Worm (Caenorhabditis elegans) whole organism, L1 larva: ENCODE results near the gene coh-4.

ENCODE experiments used
- C04F5.9 ChIP-seq: sonication (generic microtip); optimal IDR thresholded peaks from 2 replicates; lab custom pipeline; 2016; ENCODE audit warnings: missing genetic modification characterization, missing compliant biosample characterization
- C16A3.4 ChIP-seq: fragments of 150-350 bp; optimal IDR thresholded peaks from 2 replicates; lab custom pipeline; 2014; ENCODE audit warnings: missing biosample characterization, missing genetic modification characterization
- C34B4.2 ChIP-seq: sonication (generic microtip); optimal IDR thresholded peaks from 2 replicates; lab custom pipeline; 2017; ENCODE audit warnings: mild to moderate bottlenecking, missing genetic modification characterization, missing compliant biosample characterization
- aha-1 ChIP-seq: fragments of 150-350 bp; optimal IDR thresholded peaks from 2 replicates; lab custom pipeline; 2014; ENCODE audit warnings: missing biosample characterization, missing genetic modification characterization
- alr-1 ChIP-seq: fragments of 200-800 bp; sonication (Bioruptor generic); optimal IDR thresholded peaks from 2 replicates; lab custom pipeline; 2018; ENCODE audit warnings: borderline replicate concordance, mild to moderate bottlenecking, missing genetic modification characterization, missing compliant biosample characterization
- blmp-1 ChIP-seq: fragments of 150-350 bp; optimal IDR thresholded peaks from 2 replicates; lab custom pipeline; 2014; ENCODE audit warnings: missing biosample characterization, missing genetic modification characterization
- ceh-63 ChIP-seq: fragments of 200-800 bp; sonication (Bioruptor generic); optimal IDR thresholded peaks from 2 replicates; lab custom pipeline; 2018; ENCODE audit warnings: mild to moderate bottlenecking, missing genetic modification characterization, missing compliant biosample characterization
- ceh-8 ChIP-seq: fragments of 200-800 bp; sonication (Bioruptor generic); optimal IDR thresholded peaks from 2 replicates; lab custom pipeline; 2018; ENCODE audit warnings: mild to moderate bottlenecking, missing genetic modification characterization, moderate library complexity, missing compliant biosample characterization
- ceh-82 ChIP-seq, 3 experiments: fragments of 150-350 bp in 1 of 3; sonication (generic microtip) in 2 of 3; optimal IDR thresholded peaks; 2 replicates each; lab custom pipeline; 2014 to 2017; ENCODE audit warnings: missing biosample characterization in 3 of 3, missing genetic modification characterization in 3 of 3
- ces-1 ChIP-seq: fragments of 150-350 bp; optimal IDR thresholded peaks from 2 replicates; lab custom pipeline; 2014; ENCODE audit warnings: missing biosample characterization, missing genetic modification reagents, missing genetic modification characterization
- dpl-1 ChIP-seq, 3 experiments: fragments of 150-350 bp in 2 of 3; sonication (generic microtip) in 1 of 3; optimal IDR thresholded peaks; 2 replicates each; lab custom pipeline; 2014 to 2017; ENCODE audit warnings: missing biosample characterization in 3 of 3, missing genetic modification characterization in 3 of 3, missing genetic modification reagents in 3 of 3
- efl-1 ChIP-seq, 4 experiments: fragments of 150-350 bp; optimal IDR thresholded peaks in 3 of 4; peaks in 1 of 4; 1 replicate in 1 of 4; 2 replicates in 3 of 4; lab custom pipeline; 2014; ENCODE audit warnings: missing biosample characterization in 2 of 4, missing genetic modification characterization in 2 of 4, missing genetic modification reagents in 2 of 4
- egl-13 ChIP-seq: sonication (generic microtip); optimal IDR thresholded peaks from 2 replicates; lab custom pipeline; 2016; ENCODE audit warnings: missing genotype, missing genetic modification reagents, missing genetic modification characterization, missing compliant biosample characterization
- egl-27 ChIP-seq, 2 experiments: fragments of 150-350 bp in 1 of 2; sonication (generic microtip); optimal IDR thresholded peaks; 3 replicates each; lab custom pipeline; 2017 to 2018; ENCODE audit warnings: missing biosample characterization in 2 of 2, missing genetic modification characterization in 2 of 2, missing genetic modification reagents in 2 of 2
- elt-3 ChIP-seq, 6 experiments: fragments of 150-350 bp in 1 of 6; sonication (generic microtip); optimal IDR thresholded peaks; 2 replicates each; lab custom pipeline; 2017 to 2018; ENCODE audit warnings: missing biosample characterization in 6 of 6, missing genetic modification characterization in 6 of 6, inconsistent platforms in 1 of 6
- ets-5 ChIP-seq: fragments of 200-800 bp; sonication (Bioruptor generic); IDR thresholded peaks from 2 replicates; pipeline ENCODE4 v1.3.6; 2022; ENCODE audit warnings: missing genetic modification characterization, missing compliant biosample characterization
- fkh-8 ChIP-seq: sonication (generic microtip); optimal IDR thresholded peaks from 2 replicates; lab custom pipeline; 2016; ENCODE audit warnings: mild to moderate bottlenecking, missing genetic modification characterization, missing compliant biosample characterization
- grh-1 ChIP-seq: fragments of 200-800 bp; sonication (Bioruptor generic); IDR thresholded peaks from 2 replicates; pipeline ENCODE4 v1.3.6; 2022; ENCODE audit warnings: missing genetic modification reagents, missing genetic modification characterization, missing compliant biosample characterization
- hlh-4 ChIP-seq: sonication (generic microtip); optimal IDR thresholded peaks from 2 replicates; lab custom pipeline; 2016; ENCODE audit warnings: mild to moderate bottlenecking, missing genetic modification characterization, missing compliant biosample characterization
- irx-1 ChIP-seq: sonication (generic microtip); optimal IDR thresholded peaks from 2 replicates; lab custom pipeline; 2016; ENCODE audit warnings: missing genetic modification characterization, missing compliant biosample characterization
- jun-1 ChIP-seq: fragments of 150-350 bp; optimal IDR thresholded peaks from 2 replicates; lab custom pipeline; 2014; ENCODE audit warnings: missing biosample characterization, missing genetic modification reagents, missing genetic modification characterization
- lin-13 ChIP-seq: fragments of 150-350 bp; optimal IDR thresholded peaks from 2 replicates; lab custom pipeline; 2014; ENCODE audit warnings: missing biosample characterization, missing genetic modification reagents, missing genetic modification characterization
- lin-14 ChIP-seq: fragments of 200-800 bp; sonication (Bioruptor generic); optimal IDR thresholded peaks from 2 replicates; lab custom pipeline; 2018; ENCODE audit warnings: mild to moderate bottlenecking, missing genetic modification characterization, moderate library complexity, missing compliant biosample characterization
- lin-35 ChIP-seq, 2 experiments: fragments of 150-350 bp; optimal IDR thresholded peaks; 2 replicates each; lab custom pipeline; 2014; ENCODE audit warnings: missing biosample characterization in 2 of 2, missing genetic modification characterization in 2 of 2, missing genetic modification reagents in 2 of 2
- lin-39 ChIP-seq: fragments of 150-350 bp; optimal IDR thresholded peaks from 2 replicates; lab custom pipeline; 2014; ENCODE audit warnings: missing biosample characterization, missing genetic modification reagents, missing genetic modification characterization
- lir-3 ChIP-seq: sonication (generic microtip); optimal IDR thresholded peaks from 2 replicates; lab custom pipeline; 2016; ENCODE audit warnings: mild to moderate bottlenecking, missing genetic modification characterization, moderate library complexity, missing compliant biosample characterization; ENCODE audit not compliant: poor library complexity
- mab-9 ChIP-seq: fragments of 200-800 bp; sonication (Bioruptor generic); IDR thresholded peaks from 2 replicates; pipeline ENCODE4 v1.3.6; 2022; ENCODE audit warnings: missing genetic modification reagents, missing genetic modification characterization, missing compliant biosample characterization
- mdl-1 ChIP-seq, 2 experiments: fragments of 150-350 bp; optimal IDR thresholded peaks; 2 replicates each; lab custom pipeline; 2014 to 2017; ENCODE audit warnings: missing biosample characterization in 2 of 2, missing genetic modification characterization in 2 of 2, inconsistent platforms in 1 of 2
- mef-2 ChIP-seq: fragments of 150-350 bp; optimal IDR thresholded peaks from 2 replicates; lab custom pipeline; 2014; ENCODE audit warnings: missing biosample characterization, missing genetic modification characterization
- nhr-11 ChIP-seq: fragments of 150-350 bp; optimal IDR thresholded peaks from 2 replicates; lab custom pipeline; 2014; ENCODE audit warnings: missing biosample characterization, missing genetic modification characterization
- nhr-237 ChIP-seq: fragments of 150-350 bp; optimal IDR thresholded peaks from 2 replicates; lab custom pipeline; 2014; ENCODE audit warnings: missing biosample characterization, missing genetic modification characterization
- nhr-28 ChIP-seq: fragments of 150-350 bp; optimal IDR thresholded peaks from 2 replicates; lab custom pipeline; 2014; ENCODE audit warnings: missing biosample characterization, missing genetic modification characterization
- nhr-71 ChIP-seq: sonication (generic microtip); optimal IDR thresholded peaks from 2 replicates; lab custom pipeline; 2016; ENCODE audit warnings: mild to moderate bottlenecking, missing genetic modification characterization, moderate library complexity, missing compliant biosample characterization
- nhr-76 ChIP-seq: sonication (generic microtip); optimal IDR thresholded peaks from 2 replicates; lab custom pipeline; 2017; ENCODE audit warnings: missing biosample characterization, missing genetic modification characterization
- nhr-77 ChIP-seq: fragments of 150-350 bp; optimal IDR thresholded peaks from 2 replicates; lab custom pipeline; 2014; ENCODE audit warnings: missing biosample characterization, missing genetic modification characterization
- nhr-84 ChIP-seq: sonication (generic microtip); optimal IDR thresholded peaks from 2 replicates; lab custom pipeline; 2017; ENCODE audit warnings: missing biosample characterization, missing genetic modification characterization
- pag-3 ChIP-seq: sonication (generic microtip); optimal IDR thresholded peaks from 2 replicates; lab custom pipeline; 2017; ENCODE audit warnings: missing genetic modification characterization, mild to moderate bottlenecking, missing compliant biosample characterization, antibody characterized with exemption, borderline replicate concordance; ENCODE audit not compliant: insufficient read depth
- rnt-1 ChIP-seq: sonication (generic microtip); optimal IDR thresholded peaks from 2 replicates; lab custom pipeline; 2016; ENCODE audit warnings: mild to moderate bottlenecking, missing genetic modification characterization, moderate library complexity, missing compliant biosample characterization
- snu-23 ChIP-seq: sonication (generic microtip); optimal IDR thresholded peaks from 2 replicates; lab custom pipeline; 2016; ENCODE audit warnings: missing genetic modification characterization, missing compliant biosample characterization
- sptf-1 ChIP-seq: fragments of 150-350 bp; optimal IDR thresholded peaks from 2 replicates; lab custom pipeline; 2014; ENCODE audit warnings: missing biosample characterization, missing genetic modification characterization
- sup-37 ChIP-seq: fragments of 200-800 bp; sonication (Bioruptor generic); optimal IDR thresholded peaks from 2 replicates; lab custom pipeline; 2018; ENCODE audit warnings: mild to moderate bottlenecking, missing genetic modification characterization, missing compliant biosample characterization
- swsn-7 ChIP-seq: sonication (generic microtip); optimal IDR thresholded peaks from 2 replicates; lab custom pipeline; 2016; ENCODE audit warnings: missing genetic modification characterization, missing compliant biosample characterization
- tlp-1 ChIP-seq: fragments of 150-350 bp; optimal IDR thresholded peaks from 2 replicates; lab custom pipeline; 2014; ENCODE audit warnings: missing biosample characterization, missing genetic modification characterization
- unc-62 ChIP-seq: fragments of 150-350 bp; optimal IDR thresholded peaks from 2 replicates; lab custom pipeline; 2014; ENCODE audit warnings: missing biosample characterization, missing genetic modification reagents, missing genetic modification characterization
- unc-86 ChIP-seq: sonication (generic microtip); optimal IDR thresholded peaks from 2 replicates; lab custom pipeline; 2016; ENCODE audit warnings: missing genetic modification characterization, missing compliant biosample characterization
- unc-98 ChIP-seq: fragments of 200-800 bp; sonication (Bioruptor generic); IDR thresholded peaks from 2 replicates; pipeline ENCODE4 v1.3.6; 2022; ENCODE audit warnings: missing genetic modification characterization, missing compliant biosample characterization
- xbp-1 ChIP-seq: sonication (generic microtip); optimal IDR thresholded peaks from 2 replicates; lab custom pipeline; 2016; ENCODE audit warnings: missing genetic modification characterization, missing compliant biosample characterization
- ztf-11 ChIP-seq, 2 experiments: sonication (generic microtip); optimal IDR thresholded peaks; 2 replicates each; lab custom pipeline; 2016 to 2017; ENCODE audit warnings: missing genetic modification characterization in 2 of 2, missing biosample characterization in 1 of 2, missing compliant biosample characterization in 1 of 2

Gene coh-4

DNA sequence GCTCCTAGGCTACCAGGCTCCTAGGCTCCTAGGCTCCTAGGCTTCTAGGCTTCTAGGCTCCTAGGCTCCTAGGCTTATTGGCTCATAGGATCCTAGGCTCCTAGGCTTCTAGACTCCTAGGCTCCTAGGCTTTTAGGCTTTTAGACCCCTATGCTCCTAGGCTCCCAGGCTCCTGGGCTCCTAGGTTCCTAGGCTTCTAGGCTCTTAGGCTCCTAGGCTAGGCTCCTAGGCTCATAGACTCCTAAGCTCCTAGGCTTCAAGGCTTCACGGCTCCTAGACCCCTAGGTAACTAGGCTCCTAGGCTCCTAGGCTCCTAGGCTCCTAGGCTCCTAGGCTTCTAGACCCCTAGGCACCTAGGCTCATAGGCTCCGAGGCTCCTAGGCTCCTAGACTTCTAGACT, 24.0 kb downstream of the coh-4 start:
- no peak for TF ChIP-seq pag-3
- TF ChIP-seq elt-3 (tag; optimal IDR thresholded peaks at IDR 0.05; lab: Kevin White, UChicago), result no peak
- no peak for TF ChIP-seq xbp-1 (tag; lab: Kevin White, UChicago)

- TF ChIP-seq sptf-1 (tag; lab: Kevin White, UChicago), result no peak
- TF ChIP-seq egl-13, result no peak
- TF ChIP-seq efl-1 (optimal IDR thresholded peaks at IDR 0.05; lab: Kevin White, UChicago), result no peak
- no peak for TF ChIP-seq efl-1 (GFP tag; optimal IDR thresholded peaks at IDR 0.05 in 1 of 2; lab: Kevin White, UChicago)
- no peak for TF ChIP-seq nhr-237
- TF ChIP-seq lin-13, result no peak
- no peak for TF ChIP-seq unc-86 (tag; lab: Kevin White, UChicago)
- no peak for TF ChIP-seq ceh-8 (GFP tag; lab: Kevin White, UChicago)
- no peak for TF ChIP-seq sup-37 (GFP tag; lab: Kevin White, UChicago)
- TF ChIP-seq C34B4.2, result no peak
- TF ChIP-seq dpl-1 (GFP tag; optimal IDR thresholded peaks at IDR 0.05; lab: Kevin White, UChicago), result no peak
- no peak for TF ChIP-seq egl-27 (tag; optimal IDR thresholded peaks at IDR 0.05; lab: Kevin White, UChicago)
- TF ChIP-seq blmp-1 (tag; lab: Kevin White, UChicago), result no peak
- TF ChIP-seq mab-9, result no peak
- TF ChIP-seq aha-1 (tag; lab: Kevin White, UChicago), result no peak
- no peak for TF ChIP-seq xbp-1 (tag; lab: Kevin White, UChicago)
Observed at ce11 chrV:4144205-4144604, 31.2 kb downstream of the coh-4 start, which contains the start of gene Y45G5AL.1. TSS of gene Y45G5AL.1 (plus strand) at chrV:4144505.

- TF ChIP-seq nhr-77 (tag; lab: Kevin White, UChicago) (peak; percentile 44), fkh-8 (peak; percentile 86), swsn-7 (tag; lab: Kevin White, UChicago) (peak; percentile 92), nhr-84 (no peak), ceh-82 (tag; optimal IDR thresholded peaks at IDR 0.05; lab: Kevin White, UChicago) (peak; percentile 26 to 86 (median 73)), lin-39 (tag; lab: Kevin White, UChicago) (peak; percentile 72), nhr-11 (tag; lab: Kevin White, UChicago) (peak; percentile 20), tlp-1 (tag; lab: Kevin White, UChicago) (no peak), lin-13 (peak; percentile 80), ceh-63 (GFP tag; lab: Kevin White, UChicago) (no peak), mef-2 (tag; lab: Kevin White, UChicago) (peak; percentile 61), mdl-1 (tag; optimal IDR thresholded peaks at IDR 0.05; lab: Kevin White, UChicago) (peak in 1 of 2 experiments; percentile 85), snu-23 (GFP tag; lab: Kevin White, UChicago) (peak; percentile 93), lin-14 (GFP tag; lab: Kevin White, UChicago) (peak; percentile 97), rnt-1 (tag; lab: Kevin White, UChicago) (peak; percentile 89), hlh-4 (tag; lab: Kevin White, UChicago) (no peak), lir-3 (tag; lab: Kevin White, UChicago) (no peak), egl-27 (tag; optimal IDR thresholded peaks at IDR 0.05; lab: Kevin White, UChicago) (no peak), dpl-1 (GFP tag; optimal IDR thresholded peaks at IDR 0.05; lab: Kevin White, UChicago) (peak; percentile 71 to 83 (median 78)), alr-1 (tag; lab: Kevin White, UChicago) (no peak), efl-1 (optimal IDR thresholded peaks at IDR 0.05; lab: Kevin White, UChicago) (peak; percentile 84 to 85), efl-1 (GFP tag; optimal IDR thresholded peaks at IDR 0.05 in 1 of 2; lab: Kevin White, UChicago) (peak; percentile 77 to 97), ets-5 (no peak), C16A3.4 (tag; lab: Kevin White, UChicago) (peak; percentile 32), nhr-76 (tag; lab: Kevin White, UChicago) (no peak), ztf-11 (tag; optimal IDR thresholded peaks at IDR 0.05; lab: Kevin White, UChicago) (peak in 1 of 2 experiments; percentile 31), nhr-71 (tag; lab: Kevin White, UChicago) (peak; percentile 96), jun-1 (tag; lab: Kevin White, UChicago) (peak; percentile 26), unc-98 (GFP tag; lab: Robert Waterston, UW) (no peak), lin-35 (GFP tag; optimal IDR thresholded peaks at IDR 0.05; lab: Kevin White, UChicago) (peak; percentile 81 to 86), unc-62 (GFP tag; lab: Kevin White, UChicago) (no peak), grh-1 (peak; percentile 68), nhr-28 (tag; lab: Kevin White, UChicago) (no peak), unc-86 (tag; lab: Kevin White, UChicago) (peak; percentile 86), blmp-1 (tag; lab: Kevin White, UChicago) (peak; percentile 70), irx-1 (peak; percentile 86), ces-1 (GFP tag; lab: Kevin White, UChicago) (no peak), C04F5.9 (tag; lab: Kevin White, UChicago) (no peak)
Observed at ce11 chrV:4143034-4143433, 32.4 kb downstream of the coh-4 start.
